Worm (Caenorhabditis elegans) whole organism, late embryonic: ENCODE data around the gene D1054.1.

Experiments used
- C38D4.7 ChIP-seq: fragments of 200-800 bp; sonication (Bioruptor generic); optimal IDR thresholded peaks from 2 replicates; lab custom pipeline; 2018; ENCODE audit warnings: mild to moderate bottlenecking, missing genetic modification characterization, moderate library complexity, missing compliant biosample characterization
- K09A11.1 ChIP-seq: sonication (generic microtip); optimal IDR thresholded peaks from 2 replicates; lab custom pipeline; 2017; ENCODE audit warnings: antibody characterized with exemption, mild to moderate bottlenecking, missing genetic modification characterization, missing compliant biosample characterization; ENCODE audit not compliant: insufficient read depth
- Y22D7AL.16 ChIP-seq: sonication (generic microtip); optimal IDR thresholded peaks from 2 replicates; lab custom pipeline; 2016; ENCODE audit warnings: missing genetic modification characterization, missing compliant biosample characterization
- ahr-1 ChIP-seq: sonication (generic microtip); optimal IDR thresholded peaks from 2 replicates; lab custom pipeline; 2016; ENCODE audit warnings: missing genetic modification characterization, missing compliant biosample characterization
- ama-1 ChIP-seq: fragments of 150-350 bp; optimal IDR thresholded peaks from 2 replicates; lab custom pipeline; 2014
- ceh-18 ChIP-seq: sonication (generic microtip); optimal IDR thresholded peaks from 2 replicates; lab custom pipeline; 2016; ENCODE audit warnings: missing genetic modification characterization, missing compliant biosample characterization
- ceh-30 ChIP-seq: fragments of 150-350 bp; optimal IDR thresholded peaks from 2 replicates; lab custom pipeline; 2014; ENCODE audit warnings: missing biosample characterization, missing genetic modification characterization
- ceh-45 ChIP-seq: fragments of 200-800 bp; sonication (Bioruptor generic); IDR thresholded peaks from 2 replicates; pipeline ENCODE4 v1.3.6; 2022; ENCODE audit warnings: missing genetic modification reagents, missing genetic modification characterization, missing compliant biosample characterization
- che-1 ChIP-seq: sonication (generic microtip); optimal IDR thresholded peaks from 2 replicates; lab custom pipeline; 2016; ENCODE audit warnings: mild to moderate bottlenecking, missing genetic modification characterization, missing compliant biosample characterization
- dve-1 ChIP-seq: sonication (generic microtip); optimal IDR thresholded peaks from 2 replicates; lab custom pipeline; 2017; ENCODE audit warnings: antibody characterized with exemption, mild to moderate bottlenecking, missing genetic modification characterization, missing compliant biosample characterization
- elt-4 ChIP-seq: sonication (generic microtip); optimal IDR thresholded peaks from 2 replicates; lab custom pipeline; 2016; ENCODE audit warnings: missing genetic modification characterization, missing compliant biosample characterization
- fkh-10 ChIP-seq: fragments of 150-350 bp; optimal IDR thresholded peaks from 2 replicates; lab custom pipeline; 2014; ENCODE audit warnings: missing biosample characterization, missing genetic modification reagents, missing genetic modification characterization
- hlh-30 ChIP-seq: sonication (generic microtip); optimal IDR thresholded peaks from 2 replicates; lab custom pipeline; 2017; ENCODE audit warnings: antibody characterized with exemption, missing genetic modification characterization, missing compliant biosample characterization; ENCODE audit not compliant: insufficient read depth
- lim-6 ChIP-seq: sonication (generic microtip); optimal IDR thresholded peaks from 2 replicates; lab custom pipeline; 2016; ENCODE audit warnings: missing genetic modification characterization, missing compliant biosample characterization
- nfya-1 ChIP-seq: sonication (generic microtip); optimal IDR thresholded peaks from 2 replicates; lab custom pipeline; 2017; ENCODE audit warnings: missing genetic modification characterization, mild to moderate bottlenecking, missing compliant biosample characterization, antibody characterized with exemption, moderate library complexity
- npax-4 ChIP-seq: sonication (generic microtip); optimal IDR thresholded peaks from 2 replicates; lab custom pipeline; 2016; ENCODE audit warnings: missing genetic modification characterization, missing compliant biosample characterization
- odd-2 ChIP-seq: sonication (generic microtip); optimal IDR thresholded peaks from 2 replicates; lab custom pipeline; 2017; ENCODE audit warnings: antibody characterized with exemption, mild to moderate bottlenecking, missing genetic modification characterization, missing compliant biosample characterization
- pat-9 ChIP-seq: fragments of 200-800 bp; sonication (Bioruptor generic); optimal IDR thresholded peaks from 2 replicates; lab custom pipeline; 2018; ENCODE audit warnings: mild to moderate bottlenecking, missing genetic modification characterization, moderate library complexity, missing compliant biosample characterization
- pax-1 ChIP-seq: fragments of 150-350 bp; optimal IDR thresholded peaks from 2 replicates; lab custom pipeline; 2014; ENCODE audit warnings: missing biosample characterization, missing genetic modification characterization
- pha-4 ChIP-seq: fragments of 150-350 bp; optimal IDR thresholded peaks from 2 replicates; lab custom pipeline; 2018; ENCODE audit warnings: missing biosample characterization, missing genetic modification reagents, missing genetic modification characterization
- rnt-1 ChIP-seq: sonication (generic microtip); optimal IDR thresholded peaks from 2 replicates; lab custom pipeline; 2016; ENCODE audit warnings: missing genetic modification characterization, missing compliant biosample characterization
- sdc-2 ChIP-seq: sonication (generic microtip); optimal IDR thresholded peaks from 2 replicates; lab custom pipeline; 2016; ENCODE audit warnings: missing genotype, missing genetic modification characterization, missing compliant biosample characterization
- sox-2 ChIP-seq: fragments of 200-800 bp; sonication (Bioruptor generic); IDR thresholded peaks from 2 replicates; pipeline ENCODE4 v1.3.6; 2022; ENCODE audit warnings: missing genetic modification reagents, missing genetic modification characterization, missing compliant biosample characterization
- sox-4 ChIP-seq: sonication (generic microtip); optimal IDR thresholded peaks from 2 replicates; lab custom pipeline; 2017; ENCODE audit warnings: mild to moderate bottlenecking, missing genetic modification characterization, inconsistent platforms, missing compliant biosample characterization
- unc-42 ChIP-seq: sonication (generic microtip); optimal IDR thresholded peaks from 2 replicates; lab custom pipeline; 2016; ENCODE audit warnings: missing genotype, missing genetic modification characterization, missing compliant biosample characterization
- unc-55 ChIP-seq: sonication (generic microtip); optimal IDR thresholded peaks from 2 replicates; lab custom pipeline; 2017; ENCODE audit warnings: missing biosample characterization, missing genetic modification reagents, missing genetic modification characterization
- zip-5 ChIP-seq: sonication (generic microtip); optimal IDR thresholded peaks from 2 replicates; lab custom pipeline; 2016; ENCODE audit warnings: missing genetic modification characterization, missing compliant biosample characterization
- ztf-16 ChIP-seq: sonication (generic microtip); optimal IDR thresholded peaks from 2 replicates; lab custom pipeline; 2017; ENCODE audit warnings: missing genetic modification characterization, missing compliant biosample characterization

D1054.1 gene

DNA sequence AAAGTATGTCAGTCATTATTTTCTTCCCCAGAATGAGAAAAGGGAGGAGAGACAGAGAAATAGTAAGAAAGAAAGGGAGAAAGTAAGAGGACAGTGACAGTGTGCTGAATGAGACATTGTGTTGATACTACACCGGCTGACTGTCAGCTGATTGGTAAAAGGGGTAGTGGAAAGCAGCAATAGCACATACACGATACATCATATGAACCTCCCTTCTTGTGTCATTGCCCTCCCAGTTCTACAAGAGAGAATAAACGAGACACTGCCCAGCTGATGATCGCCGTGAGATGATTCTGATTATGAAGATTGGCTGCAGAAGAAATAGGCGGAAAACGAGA is 50.2 kb downstream of the D1054.1 start:
- TF ChIP-seq ceh-30 (tag; lab: Kevin White, UChicago) (no peak), lim-6 (tag; lab: Kevin White, UChicago) (no peak), rnt-1 (tag; lab: Kevin White, UChicago) (no peak), nfya-1 (tag; lab: Kevin White, UChicago) (peak; percentile 26), sox-2 (GFP tag; lab: Robert Waterston, UW) (no peak), C38D4.7 (no peak), dve-1 (tag; lab: Kevin White, UChicago) (peak; percentile 23), pha-4 (tag; lab: Kevin White, UChicago) (no peak), hlh-30 (tag; lab: Kevin White, UChicago) (peak; percentile 94), ahr-1 (tag; lab: Kevin White, UChicago) (no peak), che-1 (no peak), fkh-10 (GFP tag; lab: Kevin White, UChicago) (no peak), sdc-2 (tag; lab: Kevin White, UChicago) (no peak), zip-5 (no peak), ceh-45 (no peak), K09A11.1 (tag; lab: Kevin White, UChicago) (no peak), odd-2 (tag; lab: Kevin White, UChicago) (no peak), unc-55 (GFP tag; lab: Kevin White, UChicago) (peak; percentile 21), ama-1 (lab: Kevin White, UChicago) (no peak), sox-4 (tag; lab: Kevin White, UChicago) (no peak), elt-4 (tag; lab: Kevin White, UChicago) (no peak), unc-42 (tag; lab: Kevin White, UChicago) (no peak), npax-4 (tag; lab: Kevin White, UChicago) (no peak), pax-1 (tag; lab: Kevin White, UChicago) (no peak)

DNA sequence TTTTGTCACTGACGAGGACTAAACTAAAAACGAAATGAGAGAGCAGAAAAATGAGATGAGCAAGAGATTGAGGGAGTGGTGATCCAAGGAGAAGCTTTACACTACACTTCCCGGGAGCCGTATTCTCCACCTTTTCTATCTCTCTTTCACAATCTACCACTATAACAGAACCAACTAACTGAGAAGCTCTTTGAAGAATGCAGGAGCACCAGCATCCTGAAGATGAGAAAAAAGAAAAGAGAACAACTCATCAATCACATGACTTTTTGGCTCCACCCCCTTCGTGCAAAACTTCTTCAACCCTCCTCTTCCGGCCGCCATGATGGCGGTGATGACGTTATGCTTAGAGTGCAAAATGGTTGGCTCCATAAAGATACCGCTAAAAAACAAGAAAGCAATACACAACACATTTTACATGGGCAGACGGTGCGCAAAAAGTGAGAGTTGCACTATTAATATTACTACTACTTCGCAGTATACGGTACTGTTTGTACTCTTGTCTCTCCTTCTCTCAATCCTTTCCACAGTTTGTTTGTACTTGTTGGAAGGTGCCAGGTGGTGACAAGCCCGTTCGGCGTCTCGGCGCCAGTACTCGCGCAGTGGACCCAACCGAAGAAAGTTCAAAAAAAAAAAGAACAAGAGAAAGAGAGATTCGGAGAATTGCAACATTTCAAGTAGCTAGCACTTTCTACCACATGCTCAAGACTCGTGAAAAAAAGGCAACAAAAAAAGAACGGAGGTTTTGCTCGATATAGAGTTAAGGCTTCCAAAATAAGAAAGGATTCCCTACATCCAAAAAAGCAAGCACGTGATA is 50.8 kb downstream of the D1054.1 start:
- TF ChIP-seq hlh-30 (tag; lab: Kevin White, UChicago) (peak; percentile 37), pat-9 (tag; lab: Kevin White, UChicago) (no peak), ztf-16 (tag; lab: Kevin White, UChicago) (no peak), npax-4 (tag; lab: Kevin White, UChicago) (no peak), Y22D7AL.16 (tag; lab: Kevin White, UChicago) (no peak), ama-1 (lab: Kevin White, UChicago) (no peak), K09A11.1 (tag; lab: Kevin White, UChicago) (peak; percentile 26), ceh-18 (tag; lab: Kevin White, UChicago) (peak; percentile 39)
